Comparison of ENCODE assay signal across 2 worm cellular contexts in the genomic region with DNA sequence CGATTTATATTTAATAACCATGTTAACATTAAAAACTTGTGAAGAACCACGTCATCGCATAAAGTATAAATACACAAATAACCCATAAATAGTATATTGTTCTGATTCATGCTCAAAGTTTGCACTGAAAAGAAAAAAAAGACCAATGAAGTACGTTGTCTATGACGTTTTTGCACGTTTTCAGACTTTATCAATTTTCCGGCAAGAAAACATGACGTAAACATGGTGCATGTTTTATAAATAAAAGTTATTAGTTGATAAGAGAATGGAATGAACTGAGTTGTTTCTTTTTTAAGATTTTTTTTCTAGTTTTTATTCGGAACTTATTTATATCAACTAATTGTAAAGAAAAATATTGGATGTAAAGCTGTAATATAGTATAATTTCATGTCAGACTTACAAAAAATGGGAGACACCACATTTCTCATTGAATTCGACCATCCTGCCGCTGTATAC.
TF ChIP-seq lines count a peak whose summit lies in the region.

A gene (plus strand): TSS at position 406 of the 456 bp plus-strand sequence.

TF ChIP-seq in whole organism, L3 larva, 47 proteins besides CTCF, POLR2A, EP300 and RAD21 (continued from another document):
- TF ChIP-seq nhr-12 (tag; optimal IDR thresholded peaks at IDR 0.05; lab: Kevin White, UChicago): no peak
- no peak for TF ChIP-seq lin-15B (tag; optimal IDR thresholded peaks at IDR 0.05; lab: Kevin White, UChicago)
- TF ChIP-seq aly-2 (tag; optimal IDR thresholded peaks at IDR 0.05; lab: Kevin White, UChicago): no peak
- no peak for TF ChIP-seq mml-1 (tag; optimal IDR thresholded peaks at IDR 0.05; lab: Kevin White, UChicago)

TF ChIP-seq in whole organism, L4 larva, 104 proteins besides CTCF, POLR2A, EP300 and RAD21 (continued from another document):
- no peak for TF ChIP-seq daf-16 (GFP tag; optimal IDR thresholded peaks at IDR 0.05; lab: Kevin White, UChicago)
- TF ChIP-seq daf-16 (tag; optimal IDR thresholded peaks at IDR 0.05; lab: Kevin White, UChicago): peak; percentile 85
- no peak for TF ChIP-seq mdt-29 (GFP tag; IDR thresholded peaks at IDR 0.05; lab: Robert Waterston, UW)
- no peak for TF ChIP-seq ceh-32 (tag; optimal IDR thresholded peaks at IDR 0.05; lab: Kevin White, UChicago; ENCODE audit: poor library complexity)
- TF ChIP-seq unc-39 (tag; optimal IDR thresholded peaks at IDR 0.05; lab: Kevin White, UChicago): no peak
- no peak for TF ChIP-seq nhr-41 (GFP tag; IDR thresholded peaks at IDR 0.05; lab: Robert Waterston, UW)
- no peak for TF ChIP-seq hmg-1.1 (GFP tag; IDR thresholded peaks at IDR 0.05; lab: Robert Waterston, UW)
- TF ChIP-seq pqm-1 (tag; optimal IDR thresholded peaks at IDR 0.05; lab: Kevin White, UChicago): peak; percentile 35
- TF ChIP-seq fos-1 (tag; optimal IDR thresholded peaks at IDR 0.05; lab: Kevin White, UChicago): no peak
- TF ChIP-seq egl-43 (GFP tag; IDR thresholded peaks at IDR 0.05; lab: Robert Waterston, UW): no peak
- TF ChIP-seq zfp-3 (GFP tag; conservative IDR thresholded peaks at IDR 0.05; lab: Robert Waterston, UW): no peak
- TF ChIP-seq daf-19 (GFP tag; conservative IDR thresholded peaks at IDR 0.05; lab: Robert Waterston, UW): no peak
- TF ChIP-seq mes-2 (tag; optimal IDR thresholded peaks at IDR 0.05; lab: Kevin White, UChicago; ENCODE audit: poor library complexity, severe bottlenecking): no peak
- TF ChIP-seq pha-4 (GFP tag; IDR thresholded peaks at IDR 0.05; lab: Robert Waterston, UW): no peak
- TF ChIP-seq pha-4 (tag; optimal IDR thresholded peaks at IDR 0.05; lab: Kevin White, UChicago): no peak
- TF ChIP-seq ctbp-1 (GFP tag; IDR thresholded peaks at IDR 0.05; lab: Robert Waterston, UW): no peak
- peak; percentile 18 for TF ChIP-seq dve-1 (tag; optimal IDR thresholded peaks at IDR 0.05; lab: Kevin White, UChicago; ENCODE audit: insufficient read depth)
- no peak for TF ChIP-seq F37D6.2 (tag; optimal IDR thresholded peaks at IDR 0.05; lab: Kevin White, UChicago)
- no peak for TF ChIP-seq mxl-2 (GFP tag; conservative IDR thresholded peaks at IDR 0.05; lab: Robert Waterston, UW)
- TF ChIP-seq nhr-77 (tag; optimal IDR thresholded peaks at IDR 0.05; lab: Kevin White, UChicago): peak; percentile 20
- no peak for TF ChIP-seq ceh-82 (tag; optimal IDR thresholded peaks at IDR 0.05; lab: Kevin White, UChicago)
- no peak for TF ChIP-seq dmd-9 (GFP tag; IDR thresholded peaks at IDR 0.05; lab: Robert Waterston, UW)
- no peak for TF ChIP-seq nhr-11 (tag; optimal IDR thresholded peaks at IDR 0.05; lab: Kevin White, UChicago)
- no peak for TF ChIP-seq Y5F2A.4 (GFP tag; optimal IDR thresholded peaks at IDR 0.05; lab: Kevin White, UChicago)
- no peak for TF ChIP-seq saeg-2 (GFP tag; IDR thresholded peaks at IDR 0.05; lab: Robert Waterston, UW)
- no peak for TF ChIP-seq Y48G9A.11 (GFP tag; IDR thresholded peaks at IDR 0.05; lab: Robert Waterston, UW)
- TF ChIP-seq hif-1 (tag; optimal IDR thresholded peaks at IDR 0.05; lab: Kevin White, UChicago): peak in 1 of 2 experiments; percentile 7
- no peak for TF ChIP-seq ceh-20 (GFP tag; IDR thresholded peaks at IDR 0.05; lab: Robert Waterston, UW)
- no peak for TF ChIP-seq snpc-4 (tag; optimal IDR thresholded peaks at IDR 0.05; lab: Kevin White, UChicago)
- no peak for TF ChIP-seq spr-3 (GFP tag; optimal IDR thresholded peaks at IDR 0.05; lab: Kevin White, UChicago)
- TF ChIP-seq F49E8.2 (tag; optimal IDR thresholded peaks at IDR 0.05; lab: Kevin White, UChicago; ENCODE audit: borderline replicate concordance): no peak
- no peak for TF ChIP-seq ZK546.5 (tag; optimal IDR thresholded peaks at IDR 0.05; lab: Kevin White, UChicago)
- no peak for TF ChIP-seq skn-1 (tag; optimal IDR thresholded peaks at IDR 0.05; lab: Kevin White, UChicago)
- no peak for TF ChIP-seq dmd-8 (GFP tag; IDR thresholded peaks at IDR 0.05; lab: Robert Waterston, UW)
- peak in 1 of 2 experiments; percentile 10 for TF ChIP-seq lsy-2 (tag; optimal IDR thresholded peaks at IDR 0.05; lab: Kevin White, UChicago)
- TF ChIP-seq tag-97 (GFP tag; IDR thresholded peaks at IDR 0.05; lab: Robert Waterston, UW): no peak
- TF ChIP-seq egl-27 (tag; optimal IDR thresholded peaks at IDR 0.05; lab: Kevin White, UChicago): no peak
- TF ChIP-seq dmd-6 (GFP tag; IDR thresholded peaks at IDR 0.05; lab: Robert Waterston, UW): peak; percentile 58
- peak; percentile 18 for TF ChIP-seq nhr-48 (tag; optimal IDR thresholded peaks at IDR 0.05; lab: Kevin White, UChicago)
- TF ChIP-seq duxl-1 (tag; optimal IDR thresholded peaks at IDR 0.05; lab: Kevin White, UChicago; ENCODE audit: poor library complexity): no peak
- TF ChIP-seq ZK337.2 (GFP tag; IDR thresholded peaks at IDR 0.05; lab: Robert Waterston, UW): no peak
- no peak for TF ChIP-seq zip-2 (tag; optimal IDR thresholded peaks at IDR 0.05; lab: Kevin White, UChicago)
- TF ChIP-seq nhr-76 (tag; optimal IDR thresholded peaks at IDR 0.05; lab: Kevin White, UChicago): no peak
- no peak for TF ChIP-seq zag-1 (tag; optimal IDR thresholded peaks at IDR 0.05; lab: Kevin White, UChicago)
- TF ChIP-seq mdl-1 (tag; optimal IDR thresholded peaks at IDR 0.05; lab: Kevin White, UChicago): peak in 1 of 2 experiments; percentile 48
- TF ChIP-seq daf-12 (tag; optimal IDR thresholded peaks at IDR 0.05; lab: Kevin White, UChicago): no peak
